Fruit fly (Drosophila melanogaster): ENCODE data around the gene CG34308.

The CG34308 gene

dm6 chr3R:13068022-13068421, 21.0 kb upstream of the CG34308 start (continued):
- no peak for TF ChIP-seq zfh2 (GFP tag; optimal IDR thresholded peaks at IDR 0.05)
- no peak for TF ChIP-seq lov (optimal IDR thresholded peaks at IDR 0.05)
- TF ChIP-seq lov (GFP tag; IDR thresholded peaks at IDR 0.05): peak; percentile 78; the same call in 2 of the 3 replicates
- peak; percentile 82 for TF ChIP-seq Jarid2 (GFP tag; optimal IDR thresholded peaks at IDR 0.05)
- TF ChIP-seq Scr (GFP tag; IDR thresholded peaks at IDR 0.05; ENCODE audit: partially characterized antibody): no peak
- no peak for TF ChIP-seq CG6175 (GFP tag; IDR thresholded peaks at IDR 0.05)
- peak; percentile 95 for TF ChIP-seq gcm (GFP tag; optimal IDR thresholded peaks at IDR 0.05)
- TF ChIP-seq cad (GFP tag; optimal IDR thresholded peaks at IDR 0.05): no peak
- peak; percentile 93 for TF ChIP-seq bcd (GFP tag; optimal IDR thresholded peaks at IDR 0.05)
- peak; percentile 65 for TF ChIP-seq maf-S (GFP tag; optimal IDR thresholded peaks at IDR 0.05)
- peak; percentile 94 for TF ChIP-seq sim (GFP tag; IDR thresholded peaks at IDR 0.05)
- peak; percentile 93 for TF ChIP-seq CG1792 (GFP tag; optimal IDR thresholded peaks at IDR 0.05)
- TF ChIP-seq CG1832 (GFP tag; optimal IDR thresholded peaks at IDR 0.05): no peak
- TF ChIP-seq D19A (tag; optimal IDR thresholded peaks at IDR 0.05): peak; percentile 82
- TF ChIP-seq HmgD (GFP tag; optimal IDR thresholded peaks at IDR 0.05): no peak
- TF ChIP-seq nom (GFP tag; optimal IDR thresholded peaks at IDR 0.05): no peak
- 0 out of 3 replicates have a peak, but pooled peaks have one; percentile 30 for TF ChIP-seq CG11560 (tag; IDR thresholded peaks at IDR 0.05)
- peak; percentile 16 for TF ChIP-seq pho (GFP tag; optimal IDR thresholded peaks at IDR 0.05)
- peak; percentile 68 for TF ChIP-seq bigmax (GFP tag; optimal IDR thresholded peaks at IDR 0.05)
- peak; percentile 79 for TF ChIP-seq p53 (GFP tag; optimal IDR thresholded peaks at IDR 0.05)
- no peak for TF ChIP-seq CG42726 (GFP tag; IDR thresholded peaks at IDR 0.05; ENCODE audit: partially characterized antibody)
- TF ChIP-seq ash1 (GFP tag; optimal IDR thresholded peaks at IDR 0.05): peak; percentile 89
- TF ChIP-seq Hand (GFP tag; optimal IDR thresholded peaks at IDR 0.05): no peak
- peak; percentile 85 for TF ChIP-seq ewg (GFP tag; optimal IDR thresholded peaks at IDR 0.05)
- TF ChIP-seq CG10147 (GFP tag; optimal IDR thresholded peaks at IDR 0.05): peak; percentile 72
- peak; percentile 87 for TF ChIP-seq CG12236 (GFP tag; optimal IDR thresholded peaks at IDR 0.05)
- TF ChIP-seq CG9797 (GFP tag; optimal IDR thresholded peaks at IDR 0.05): peak; percentile 53
- TF ChIP-seq CG12391 (tag; optimal IDR thresholded peaks at IDR 0.05): peak; percentile 85
- peak; percentile 85 for TF ChIP-seq Dek (tag; optimal IDR thresholded peaks at IDR 0.05)
- peak; percentile 80 for TF ChIP-seq Nf-YB (GFP tag; optimal IDR thresholded peaks at IDR 0.05)
- TF ChIP-seq CG4282 (GFP tag; optimal IDR thresholded peaks at IDR 0.05): peak; percentile 22
- TF ChIP-seq CG17186 (GFP tag; optimal IDR thresholded peaks at IDR 0.05): peak; percentile 87
- TF ChIP-seq CG4424 (GFP tag; optimal IDR thresholded peaks at IDR 0.05): peak; percentile 78
- TF ChIP-seq usp (GFP tag; optimal IDR thresholded peaks at IDR 0.05): no peak
- TF ChIP-seq CG43689 (GFP tag; IDR thresholded peaks at IDR 0.05): no peak
- TF ChIP-seq Fer3 (tag; optimal IDR thresholded peaks at IDR 0.05): peak; percentile 85
- TF ChIP-seq CG11723 (GFP tag; optimal IDR thresholded peaks at IDR 0.05): peak; percentile 91
- TF ChIP-seq CG2875 (GFP tag; optimal IDR thresholded peaks at IDR 0.05): peak; percentile 97
- peak; percentile 77 for TF ChIP-seq sob (GFP tag; IDR thresholded peaks at IDR 0.05)
- TF ChIP-seq fd96Cb (tag; optimal IDR thresholded peaks at IDR 0.05): peak; percentile 90
- peak; percentile 73 for TF ChIP-seq en (GFP tag; optimal IDR thresholded peaks at IDR 0.05)
- peak; percentile 93 for TF ChIP-seq sqz (GFP tag; optimal IDR thresholded peaks at IDR 0.05)
- peak; percentile 94 for TF ChIP-seq BtbVII (GFP tag; optimal IDR thresholded peaks at IDR 0.05)
- peak; percentile 72 for TF ChIP-seq Mad (GFP tag; optimal IDR thresholded peaks at IDR 0.05)
- no peak for TF ChIP-seq CG2129 (GFP tag; IDR thresholded peaks at IDR 0.05; ENCODE audit: partially characterized antibody)
- peak; percentile 68 for TF ChIP-seq disco-r (GFP tag; optimal IDR thresholded peaks at IDR 0.05)
- no peak for TF ChIP-seq Elba2 (GFP tag; optimal IDR thresholded peaks at IDR 0.05)
- TF ChIP-seq tx (GFP tag; optimal IDR thresholded peaks at IDR 0.05): peak; percentile 21
- no peak for TF ChIP-seq Dref (GFP tag; IDR thresholded peaks at IDR 0.05)
- TF ChIP-seq D19B (GFP tag; optimal IDR thresholded peaks at IDR 0.05): peak; percentile 28
- TF ChIP-seq CG7745 (tag; optimal IDR thresholded peaks at IDR 0.05): peak; percentile 80

Measured in whole organism, embryonic.